Worm (Caenorhabditis elegans) whole organism, midembryonic: Measurements from ENCODE around the gene Y39G8B.7.

Source experiments
- T22C8.4 ChIP-seq: fragments of 200-800 bp; sonication (Bioruptor generic); IDR thresholded peaks from 2 replicates; pipeline ENCODE4 v1.3.6; 2022; ENCODE audit warnings: missing genetic modification characterization, missing compliant biosample characterization
- cog-1 ChIP-seq: sonication (generic microtip); optimal IDR thresholded peaks from 2 replicates; lab custom pipeline; 2016; ENCODE audit warnings: missing genetic modification characterization, missing compliant biosample characterization
- flt-1 ChIP-seq: fragments of 200-800 bp; sonication (Bioruptor generic); IDR thresholded peaks from 2 replicates; pipeline ENCODE4 v1.3.6; 2022; ENCODE audit warnings: missing genetic modification characterization, missing compliant biosample characterization
- med-1 ChIP-seq: sonication (generic microtip); optimal IDR thresholded peaks from 2 replicates; lab custom pipeline; 2017; ENCODE audit warnings: missing genetic modification characterization, mild to moderate bottlenecking, missing compliant biosample characterization, antibody characterized with exemption, missing genetic modification reagents; ENCODE audit not compliant: insufficient read depth
- ref-1 ChIP-seq: fragments of 200-800 bp; sonication (Bioruptor generic); conservative IDR thresholded peaks from 2 replicates; pipeline ENCODE4 v1.3.6; 2022; ENCODE audit warnings: missing genetic modification reagents, missing genetic modification characterization, missing compliant biosample characterization
- ztf-23 ChIP-seq: fragments of 200-800 bp; sonication (Bioruptor generic); IDR thresholded peaks from 2 replicates; pipeline ENCODE4 v1.3.6; 2022; ENCODE audit warnings: missing genetic modification reagents, missing genetic modification characterization, missing compliant biosample characterization

ce11 chrII:13981097-13981496 is 13.7 kb downstream of the Y39G8B.7 start, which contains the start of gene Y39G8B.9:
- TF ChIP-seq flt-1 (GFP tag; lab: Robert Waterston, UW) (no peak), ztf-23 (GFP tag; lab: Robert Waterston, UW) (no peak), ref-1 (GFP tag; lab: Robert Waterston, UW) (no peak), T22C8.4 (GFP tag; lab: Robert Waterston, UW) (no peak), cog-1 (tag; lab: Kevin White, UChicago) (no peak), med-1 (GFP tag; lab: Kevin White, UChicago) (no peak)
